Worm (Caenorhabditis elegans): ENCODE data around the gene T01H3.2.
A peak's percentile ranks its signal among the peaks of the same experiment; 100 is the strongest.

- no peak for TF ChIP-seq dmd-4 (tag; optimal IDR thresholded peaks at IDR 0.05)
- no peak for TF ChIP-seq nhr-12 (tag; optimal IDR thresholded peaks at IDR 0.05)
- TF ChIP-seq unc-62 (GFP tag; optimal IDR thresholded peaks at IDR 0.05) = no peak
- no peak for TF ChIP-seq aly-2 (tag; optimal IDR thresholded peaks at IDR 0.05)
- TF ChIP-seq lin-13 (GFP tag; optimal IDR thresholded peaks at IDR 0.05) = no peak
- no peak for TF ChIP-seq mdl-1 (tag; optimal IDR thresholded peaks at IDR 0.05)
- TF ChIP-seq nhr-11 (tag; optimal IDR thresholded peaks at IDR 0.05) = no peak
- TF ChIP-seq C34F6.9 (tag; optimal IDR thresholded peaks at IDR 0.05) = peak; percentile 65
Measured at ce11 chrII:7884898-7885297, 7.1 kb upstream of the T01H3.2 start.

All from whole organism, L2 larva.